Worm (Caenorhabditis elegans) whole organism, L1 larva: ENCODE results near the gene C24H10.2.

Experiments
- blmp-1 ChIP-seq: fragments of 150-350 bp; optimal IDR thresholded peaks from 2 replicates; lab custom pipeline; 2014; ENCODE audit warnings: missing biosample characterization, missing genetic modification characterization
- hpl-2 ChIP-seq: fragments of 150-350 bp; optimal IDR thresholded peaks from 2 replicates; lab custom pipeline; 2014; ENCODE audit warnings: missing biosample characterization, missing genetic modification reagents, missing genetic modification characterization
- lin-14 ChIP-seq: fragments of 200-800 bp; sonication (Bioruptor generic); optimal IDR thresholded peaks from 2 replicates; lab custom pipeline; 2018; ENCODE audit warnings: mild to moderate bottlenecking, missing genetic modification characterization, moderate library complexity, missing compliant biosample characterization
- snu-23 ChIP-seq: sonication (generic microtip); optimal IDR thresholded peaks from 2 replicates; lab custom pipeline; 2016; ENCODE audit warnings: missing genetic modification characterization, missing compliant biosample characterization
- unc-62 ChIP-seq: fragments of 150-350 bp; optimal IDR thresholded peaks from 2 replicates; lab custom pipeline; 2014; ENCODE audit warnings: missing biosample characterization, missing genetic modification reagents, missing genetic modification characterization

DNA sequence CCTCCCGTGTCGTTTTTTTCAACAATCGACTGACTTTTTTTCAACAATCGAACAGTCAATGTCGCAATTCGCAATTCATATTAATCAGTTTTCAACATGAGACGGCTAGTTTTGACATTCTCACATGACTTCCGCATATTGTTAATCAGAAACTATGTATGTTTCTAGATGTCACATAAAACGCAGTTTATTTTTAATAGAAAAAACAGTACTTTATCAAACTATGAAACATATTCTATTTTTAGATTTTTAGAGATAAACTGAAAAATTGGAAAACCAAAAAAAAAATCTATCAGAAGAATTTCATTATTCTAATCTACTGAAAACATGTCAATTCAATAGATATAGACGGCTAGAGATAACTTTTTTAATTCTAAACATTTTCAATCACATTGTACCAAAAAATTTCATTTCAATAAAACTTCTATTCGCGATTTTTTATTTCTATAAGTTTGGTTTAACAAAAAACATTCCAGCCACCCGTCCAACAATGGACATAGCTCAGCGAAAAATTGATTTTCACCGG is 23.0 kb downstream of the C24H10.2 start, which contains the start of gene pnk-4:
- TF ChIP-seq snu-23 (GFP tag; lab: Kevin White, UChicago) (no peak), blmp-1 (tag; lab: Kevin White, UChicago) (no peak), unc-62 (GFP tag; lab: Kevin White, UChicago) (no peak), lin-14 (GFP tag; lab: Kevin White, UChicago) (no peak), hpl-2 (GFP tag; lab: Kevin White, UChicago) (no peak)
